Fruit fly (Drosophila melanogaster): ENCODE measurements around the gene sNPF.

sNPF gene

dm6 chr2L:19998139-19998538, 29.6 kb upstream of the sNPF start (continued):
- TF ChIP-seq peb (GFP tag; IDR thresholded peaks at IDR 0.05): no peak
- no peak for TF ChIP-seq Vsx1 (GFP tag; optimal IDR thresholded peaks at IDR 0.05)
- no peak for TF ChIP-seq CG3726 (GFP tag; IDR thresholded peaks at IDR 0.05)
- TF ChIP-seq danr (GFP tag; IDR thresholded peaks at IDR 0.05): no peak
- TF ChIP-seq CG32772 (GFP tag; IDR thresholded peaks at IDR 0.05): no peak
- TF ChIP-seq kni (GFP tag; optimal IDR thresholded peaks at IDR 0.05): no peak
- no peak for TF ChIP-seq odd (GFP tag; optimal IDR thresholded peaks at IDR 0.05)
- TF ChIP-seq lab (GFP tag; optimal IDR thresholded peaks at IDR 0.05): peak; percentile 48
- TF ChIP-seq Dbx (GFP tag; IDR thresholded peaks at IDR 0.05): no peak
- no peak for TF ChIP-seq CG17385 (GFP tag; optimal IDR thresholded peaks at IDR 0.05)
- TF ChIP-seq btn (GFP tag; optimal IDR thresholded peaks at IDR 0.05): no peak
- no peak for TF ChIP-seq CG42726 (GFP tag; IDR thresholded peaks at IDR 0.05; ENCODE audit: partially characterized antibody)
- no peak for TF ChIP-seq CG4617 (GFP tag; optimal IDR thresholded peaks at IDR 0.05; ENCODE audit: borderline replicate concordance)
- no peak for TF ChIP-seq hth (optimal IDR thresholded peaks at IDR 0.05)
- peak; percentile 69; the same call in 2 of the 3 replicates for TF ChIP-seq ci (GFP tag; IDR thresholded peaks at IDR 0.05)
- TF ChIP-seq fu2 (GFP tag; optimal IDR thresholded peaks at IDR 0.05): no peak
- no peak for TF ChIP-seq CG14860 (GFP tag; IDR thresholded peaks at IDR 0.05; ENCODE audit: partially characterized antibody)
- TF ChIP-seq pan (optimal IDR thresholded peaks at IDR 0.05): no peak
- TF ChIP-seq pan (GFP tag; optimal IDR thresholded peaks at IDR 0.05 in 1 of 2, IDR thresholded peaks at IDR 0.05 in 1 of 2): no peak
- no peak for TF ChIP-seq repo (GFP tag; optimal IDR thresholded peaks at IDR 0.05)
- TF ChIP-seq cas (GFP tag; IDR thresholded peaks at IDR 0.05): no peak
- no peak for TF ChIP-seq CG2712 (tag; optimal IDR thresholded peaks at IDR 0.05)
- no peak for TF ChIP-seq H15 (GFP tag; IDR thresholded peaks at IDR 0.05)
- no peak for TF ChIP-seq CG30431 (GFP tag; optimal IDR thresholded peaks at IDR 0.05)
- peak; percentile 48 for TF ChIP-seq CG12071 (GFP tag; optimal IDR thresholded peaks at IDR 0.05)
- TF ChIP-seq CG18764 (GFP tag; optimal IDR thresholded peaks at IDR 0.05): no peak
- TF ChIP-seq Sry-δ (GFP tag; optimal IDR thresholded peaks at IDR 0.05): no peak
- no peak for TF ChIP-seq CG15514 (GFP tag; optimal IDR thresholded peaks at IDR 0.05)
- no peak for TF ChIP-seq pzg (GFP tag; optimal IDR thresholded peaks at IDR 0.05)
- TF ChIP-seq Gug (GFP tag; IDR thresholded peaks at IDR 0.05): no peak
- TF ChIP-seq nau (GFP tag; optimal IDR thresholded peaks at IDR 0.05): peak; percentile 26
- no peak for TF ChIP-seq HmgZ (tag; optimal IDR thresholded peaks at IDR 0.05)
- no peak for TF ChIP-seq Mad (GFP tag; optimal IDR thresholded peaks at IDR 0.05)
- TF ChIP-seq Lhr (GFP tag; optimal IDR thresholded peaks at IDR 0.05): no peak
- TF ChIP-seq schlank (tag; optimal IDR thresholded peaks at IDR 0.05): no peak
- no peak for TF ChIP-seq CG3995 (GFP tag; optimal IDR thresholded peaks at IDR 0.05)
- TF ChIP-seq stwl (tag; optimal IDR thresholded peaks at IDR 0.05): no peak
- peak; percentile 30 for TF ChIP-seq CG2875 (GFP tag; optimal IDR thresholded peaks at IDR 0.05)
- TF ChIP-seq pb (GFP tag; optimal IDR thresholded peaks at IDR 0.05): no peak
- no peak for TF ChIP-seq CG7786 (GFP tag; optimal IDR thresholded peaks at IDR 0.05)
- TF ChIP-seq Fer3 (tag; optimal IDR thresholded peaks at IDR 0.05): no peak
- TF ChIP-seq D (optimal IDR thresholded peaks at IDR 0.05): no peak
- no peak for TF ChIP-seq D (GFP tag; optimal IDR thresholded peaks at IDR 0.05)
- TF ChIP-seq CG12236 (GFP tag; optimal IDR thresholded peaks at IDR 0.05): no peak
- no peak for TF ChIP-seq lilli (GFP tag; optimal IDR thresholded peaks at IDR 0.05)
- peak; percentile 2 for TF ChIP-seq CG18262 (tag; optimal IDR thresholded peaks at IDR 0.05)
- no peak for TF ChIP-seq GATAe (GFP tag; conservative IDR thresholded peaks at IDR 0.05)
- peak; percentile 12 for TF ChIP-seq Sox100B (GFP tag; optimal IDR thresholded peaks at IDR 0.05)
- no peak for TF ChIP-seq Nf-YB (GFP tag; optimal IDR thresholded peaks at IDR 0.05)
- TF ChIP-seq Fer1 (GFP tag; optimal IDR thresholded peaks at IDR 0.05): peak; percentile 13
- TF ChIP-seq CG30403 (GFP tag; optimal IDR thresholded peaks at IDR 0.05): no peak
- no peak for TF ChIP-seq sisA (GFP tag; IDR thresholded peaks at IDR 0.05)

Measured in whole organism, embryonic.